Fruit fly (Drosophila melanogaster) whole organism, prepupa: ENCODE results near the gene Rab9.
A peak's percentile ranks its signal among the peaks of the same experiment; 100 is the strongest.

Source experiments
- CG10669 ChIP-seq: fragments of 200-800 bp; sonication (Bioruptor generic); optimal IDR thresholded peaks from 3 replicates; lab custom pipeline; 2018; ENCODE audit warnings: missing biosample characterization, mild to moderate bottlenecking, missing genetic modification characterization, moderate library complexity
- CG11902 ChIP-seq: fragments of 200-800 bp; sonication (Bioruptor generic); optimal IDR thresholded peaks from 3 replicates; lab custom pipeline; 2016; ENCODE audit warnings: missing biosample characterization, missing genetic modification characterization
- CG15336 ChIP-seq: fragments of 200-800 bp; sonication (Bioruptor generic); IDR thresholded peaks from 2 replicates; pipeline ENCODE4 v1.3.6; 2022; ENCODE audit warnings: missing biosample characterization, missing genetic modification characterization
- CG1621 ChIP-seq: fragments of 200-800 bp; sonication (Bioruptor generic); optimal IDR thresholded peaks from 3 replicates; lab custom pipeline; 2018; ENCODE audit warnings: missing biosample characterization, mild to moderate bottlenecking, missing genetic modification characterization
- CG16779 ChIP-seq: fragments of 200-800 bp; sonication (Bioruptor generic); optimal IDR thresholded peaks from 3 replicates; lab custom pipeline; 2017; ENCODE audit warnings: missing biosample characterization, mild to moderate bottlenecking, missing genetic modification characterization
- CG31627 ChIP-seq: fragments of 200-800 bp; sonication (Bioruptor generic); optimal IDR thresholded peaks from 3 replicates; lab custom pipeline; 2016; ENCODE audit warnings: missing biosample characterization, missing genetic modification characterization
- CG32006 ChIP-seq: fragments of 200-800 bp; sonication (Bioruptor generic); optimal IDR thresholded peaks from 3 replicates; lab custom pipeline; 2017; ENCODE audit warnings: missing biosample characterization, mild to moderate bottlenecking, missing genetic modification characterization
- CG34406 ChIP-seq: fragments of 200-800 bp; sonication (Bioruptor generic); optimal IDR thresholded peaks from 3 replicates; lab custom pipeline; 2016; ENCODE audit warnings: missing biosample characterization, missing genetic modification characterization
- CG6808 ChIP-seq: fragments of 200-800 bp; sonication (Bioruptor generic); optimal IDR thresholded peaks from 3 replicates; lab custom pipeline; 2017; ENCODE audit warnings: missing biosample characterization, missing genetic modification characterization, mild to moderate bottlenecking, moderate library complexity, missing genetic modification reagents
- CG6854 ChIP-seq: fragments of 200-800 bp; sonication (Bioruptor generic); optimal IDR thresholded peaks from 2 replicates; lab custom pipeline; 2017; ENCODE audit warnings: missing biosample characterization, mild to moderate bottlenecking, missing genetic modification characterization
- CG8119 ChIP-seq: fragments of 200-800 bp; sonication (Bioruptor generic); IDR thresholded peaks from 3 replicates; pipeline ENCODE4 v1.3.6; 2022; ENCODE audit warnings: missing biosample characterization, missing genetic modification characterization
- CG8632 ChIP-seq: fragments of 200-800 bp; sonication (Bioruptor generic); optimal IDR thresholded peaks from 3 replicates; lab custom pipeline; 2016; ENCODE audit warnings: missing biosample characterization, missing genetic modification characterization
- Eip75B ChIP-seq: fragments of 200-800 bp; sonication (Bioruptor generic); optimal IDR thresholded peaks from 3 replicates; lab custom pipeline; 2016; ENCODE audit warnings: missing biosample characterization, missing genetic modification characterization
- Eip78C ChIP-seq: fragments of 200-800 bp; sonication (Bioruptor generic); peaks from one replicate; lab custom pipeline; 2016; ENCODE audit warnings: missing biosample characterization, missing genetic modification characterization
- Eip93F ChIP-seq: fragments of 200-800 bp; sonication (Bioruptor generic); optimal IDR thresholded peaks from 2 replicates; lab custom pipeline; 2016; ENCODE audit warnings: missing biosample characterization, mild to moderate bottlenecking, missing genetic modification characterization
- Ets21C ChIP-seq: fragments of 200-800 bp; sonication (Bioruptor generic); optimal IDR thresholded peaks from 3 replicates; lab custom pipeline; 2016; ENCODE audit warnings: missing biosample characterization, missing genetic modification characterization
- Ets96B ChIP-seq: fragments of 200-800 bp; optimal IDR thresholded peaks from 2 replicates; lab custom pipeline; 2019; ENCODE audit warnings: missing biosample characterization, mild to moderate bottlenecking, missing genetic modification characterization, moderate library complexity
- Hr38 ChIP-seq: sonication (Bioruptor generic); optimal IDR thresholded peaks from 2 replicates; lab custom pipeline; 2016; ENCODE audit warnings: missing biosample characterization, missing genetic modification characterization
- Hr39 ChIP-seq: fragments of 200-800 bp; sonication (Bioruptor generic); optimal IDR thresholded peaks from 2 replicates; lab custom pipeline; 2016; ENCODE audit warnings: missing biosample characterization, missing genetic modification characterization
- Hr4 ChIP-seq: fragments of 200-800 bp; sonication (Bioruptor generic); optimal IDR thresholded peaks from 3 replicates; lab custom pipeline; 2016; ENCODE audit warnings: missing biosample characterization, missing genetic modification characterization
- Lpt ChIP-seq: fragments of 200-800 bp; sonication (Bioruptor generic); optimal IDR thresholded peaks from 3 replicates; lab custom pipeline; 2016; ENCODE audit warnings: missing biosample characterization, missing genetic modification characterization
- OdsH ChIP-seq: fragments of 200-800 bp; sonication (Bioruptor generic); optimal IDR thresholded peaks from 3 replicates; lab custom pipeline; 2016; ENCODE audit warnings: missing biosample characterization, missing genetic modification characterization
- Sox102F ChIP-seq: fragments of 200-800 bp; sonication (Bioruptor generic); optimal IDR thresholded peaks from 2 replicates; lab custom pipeline; 2016; ENCODE audit warnings: missing biosample characterization, mild to moderate bottlenecking, missing genetic modification characterization
- Sox15 ChIP-seq: fragments of 200-800 bp; sonication (Bioruptor generic); optimal IDR thresholded peaks from 3 replicates; lab custom pipeline; 2016; ENCODE audit warnings: missing biosample characterization, missing genetic modification characterization
- achi ChIP-seq: fragments of 200-800 bp; sonication (Bioruptor generic); optimal IDR thresholded peaks from 3 replicates; lab custom pipeline; 2016; ENCODE audit warnings: missing biosample characterization, missing genetic modification characterization
- acj6 ChIP-seq: fragments of 200-800 bp; sonication (Bioruptor generic); optimal IDR thresholded peaks from 3 replicates; lab custom pipeline; 2016; ENCODE audit warnings: missing biosample characterization, missing genetic modification characterization
- cyc ChIP-seq: fragments of 200-800 bp; sonication (Bioruptor generic); optimal IDR thresholded peaks from 3 replicates; lab custom pipeline; 2016; ENCODE audit warnings: missing biosample characterization, missing genetic modification characterization
- dsx ChIP-seq: fragments of 200-800 bp; optimal IDR thresholded peaks from 3 replicates; lab custom pipeline; 2019; ENCODE audit warnings: missing biosample characterization, mild to moderate bottlenecking, missing genetic modification characterization, moderate library complexity; ENCODE audit not compliant: poor library complexity, severe bottlenecking
- eg ChIP-seq: fragments of 200-800 bp; sonication (Bioruptor generic); IDR thresholded peaks from 3 replicates; pipeline ENCODE4 v1.3.6; 2022; ENCODE audit warnings: missing biosample characterization, missing genetic modification characterization
- esn ChIP-seq: fragments of 200-800 bp; sonication (Bioruptor generic); optimal IDR thresholded peaks from 2 replicates; lab custom pipeline; 2016; ENCODE audit warnings: missing biosample characterization, mild to moderate bottlenecking, missing genetic modification characterization, moderate library complexity
- fkh ChIP-seq: fragments of 200-800 bp; sonication (Bioruptor generic); optimal IDR thresholded peaks from 3 replicates; lab custom pipeline; 2017; ENCODE audit warnings: missing biosample characterization, mild to moderate bottlenecking, missing genetic modification characterization, moderate library complexity
- lz ChIP-seq: fragments of 200-800 bp; sonication (Bioruptor generic); optimal IDR thresholded peaks from 3 replicates; lab custom pipeline; 2016; ENCODE audit warnings: missing biosample characterization, missing genetic modification characterization
- pdm3 ChIP-seq: fragments of 200-800 bp; sonication (Bioruptor generic); optimal IDR thresholded peaks from 3 replicates; lab custom pipeline; 2016; ENCODE audit warnings: missing biosample characterization, missing genetic modification characterization
- salr ChIP-seq, 2 experiments: fragments of 200-800 bp; sonication (Bioruptor generic); optimal IDR thresholded peaks; 3 replicates each; lab custom pipeline; 2016 to 2018; ENCODE audit warnings: missing biosample characterization in 2 of 2, missing genetic modification characterization in 2 of 2, mild to moderate bottlenecking in 1 of 2
- ss ChIP-seq, 2 experiments: fragments of 200-800 bp; sonication (Bioruptor generic); optimal IDR thresholded peaks; 2 replicates in 1 of 2; 3 replicates in 1 of 2; lab custom pipeline; 2017 to 2018; ENCODE audit warnings: mild to moderate bottlenecking in 2 of 2, missing biosample characterization in 2 of 2, missing genetic modification characterization in 2 of 2, moderate library complexity in 1 of 2
- svp ChIP-seq: fragments of 200-800 bp; sonication (Bioruptor generic); peaks from one replicate; lab custom pipeline; 2016; ENCODE audit warnings: missing biosample characterization, missing genetic modification characterization
- vri ChIP-seq: fragments of 200-800 bp; sonication (Bioruptor generic); optimal IDR thresholded peaks from 3 replicates; lab custom pipeline; 2016; ENCODE audit warnings: missing biosample characterization, mild to moderate bottlenecking, missing genetic modification characterization

Rab9 gene

DNA sequence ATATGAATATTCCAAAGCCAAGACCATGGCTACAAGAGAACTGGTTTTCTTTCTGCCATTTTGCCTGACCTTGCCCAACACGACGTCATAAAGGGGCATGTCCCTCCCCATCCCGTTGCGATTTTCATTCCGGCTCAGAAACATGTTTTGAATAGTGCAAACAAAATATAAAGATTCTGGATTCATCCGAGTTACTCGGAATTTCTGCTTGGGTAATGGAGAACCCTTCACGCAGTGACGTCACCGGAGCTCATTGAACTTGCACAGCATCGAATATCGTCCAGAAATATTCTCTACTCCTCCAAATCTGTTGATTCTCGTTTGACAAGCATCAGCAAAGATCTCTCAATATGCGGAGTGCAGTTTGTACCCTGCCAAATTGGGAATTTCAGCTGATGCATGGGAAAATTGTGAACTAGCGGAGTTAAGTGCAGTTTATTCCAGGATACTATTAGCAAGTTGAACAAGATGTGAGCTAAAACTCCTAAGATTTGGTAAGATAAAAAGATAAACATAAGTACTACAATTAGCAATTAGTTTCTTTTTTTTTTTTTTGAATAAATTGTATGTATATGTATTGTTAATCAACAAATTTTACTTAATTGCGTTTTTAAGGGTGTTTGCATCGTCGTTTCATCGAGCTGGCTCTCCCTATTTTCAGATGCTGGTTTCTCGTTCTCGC is 21.8 kb downstream of the Rab9 start, which contains the start of gene CG10026 (continued):
- TF ChIP-seq CG11902 (GFP tag; lab: Kevin White, UChicago) (no peak), lz (GFP tag; lab: Kevin White, UChicago) (peak; percentile 58), Ets96B (tag; lab: Kevin White, UChicago) (peak; percentile 61), achi (peak; percentile 72), acj6 (GFP tag; lab: Kevin White, UChicago) (peak; percentile 64), ss (GFP tag; optimal IDR thresholded peaks at IDR 0.05; lab: Kevin White, UChicago) (peak; percentile 25 to 64), Eip75B (GFP tag; lab: Kevin White, UChicago) (peak; percentile 23), Lpt (no peak), Ets21C (peak; percentile 32), Sox15 (GFP tag; lab: Kevin White, UChicago) (no peak), esn (GFP tag; lab: Kevin White, UChicago) (peak; percentile 61), salr (GFP tag; optimal IDR thresholded peaks at IDR 0.05; lab: Kevin White, UChicago) (peak in 1 of 2 experiments; percentile 42), CG15336 (GFP tag; lab: Robert Waterston, UW) (no peak), Eip78C (peak; percentile 80), CG8632 (GFP tag; lab: Kevin White, UChicago) (peak; percentile 45), CG16779 (peak; percentile 39), Sox102F (GFP tag; lab: Kevin White, UChicago) (peak; percentile 52), CG6854 (no peak), CG32006 (GFP tag; lab: Kevin White, UChicago) (peak; percentile 48), CG10669 (GFP tag; lab: Kevin White, UChicago) (peak; percentile 63), fkh (no peak), pdm3 (GFP tag; lab: Kevin White, UChicago) (peak; percentile 58), OdsH (GFP tag; lab: Kevin White, UChicago) (peak; percentile 53), vri (GFP tag; lab: Kevin White, UChicago) (peak; percentile 44), CG1621 (tag; lab: Kevin White, UChicago) (no peak)

dm6 chr2L:19455209-19455608 is 22.8 kb downstream of the Rab9 start:
- 0 out of 3 replicates have a peak, but pooled peaks have one; percentile 20 for TF ChIP-seq CG8119 (GFP tag; lab: Robert Waterston, UW)
- no peak for TF ChIP-seq CG6808 (GFP tag; lab: Kevin White, UChicago)
- TF ChIP-seq svp (GFP tag; lab: Kevin White, UChicago): peak; percentile 96

dm6 chr2L:19455723-19456122 is 23.3 kb downstream of the Rab9 start:
- TF ChIP-seq dsx (peak; percentile 4), CG8119 (GFP tag; lab: Robert Waterston, UW) (no peak)

- no peak for TF ChIP-seq CG11902 (GFP tag; lab: Kevin White, UChicago)
Observed at dm6 chr2L:19457890-19458580, 25.7 kb downstream of the Rab9 start.

- TF ChIP-seq svp (GFP tag; lab: Kevin White, UChicago) (peak; percentile 5), Hr4 (GFP tag; lab: Kevin White, UChicago) (no peak)
Observed at dm6 chr2L:19459404-19459803, 27.0 kb downstream of the Rab9 start.

dm6 chr2L:19462898-19463297 is 30.5 kb downstream of the Rab9 start:
- TF ChIP-seq CG8119 (GFP tag; lab: Robert Waterston, UW) (no peak), Ets21C (no peak), CG31627 (no peak), Eip93F (GFP tag; lab: Kevin White, UChicago) (no peak), Sox15 (GFP tag; lab: Kevin White, UChicago) (no peak), Ets96B (tag; lab: Kevin White, UChicago) (no peak), cyc (GFP tag; lab: Kevin White, UChicago) (no peak), Hr39 (GFP tag; lab: Kevin White, UChicago) (no peak), eg (GFP tag; lab: Robert Waterston, UW) (no peak), CG8632 (GFP tag; lab: Kevin White, UChicago) (no peak), CG34406 (GFP tag; lab: Kevin White, UChicago) (no peak), Hr38 (no peak)
- TF ChIP-seq, all 60 proteins: peak for 0
